Fruit fly (Drosophila melanogaster) whole organism, prepupa: Measurements from ENCODE around the gene Nop56.

Experiments
- CG11762 ChIP-seq: fragments of 200-800 bp; sonication (Bioruptor generic); optimal IDR thresholded peaks from 3 replicates; lab custom pipeline; 2016; ENCODE audit warnings: missing biosample characterization, missing genetic modification characterization; ENCODE audit not compliant: insufficient read depth
- CG1621 ChIP-seq: fragments of 200-800 bp; sonication (Bioruptor generic); optimal IDR thresholded peaks from 3 replicates; lab custom pipeline; 2018; ENCODE audit warnings: missing biosample characterization, mild to moderate bottlenecking, missing genetic modification characterization
- CG16779 ChIP-seq: fragments of 200-800 bp; sonication (Bioruptor generic); optimal IDR thresholded peaks from 3 replicates; lab custom pipeline; 2017; ENCODE audit warnings: missing biosample characterization, mild to moderate bottlenecking, missing genetic modification characterization
- CG4318 ChIP-seq: fragments of 200-800 bp; sonication (Bioruptor generic); optimal IDR thresholded peaks from 3 replicates; lab custom pipeline; 2017; ENCODE audit warnings: missing biosample characterization, mild to moderate bottlenecking, missing genetic modification characterization
- CG6854 ChIP-seq: fragments of 200-800 bp; sonication (Bioruptor generic); optimal IDR thresholded peaks from 2 replicates; lab custom pipeline; 2017; ENCODE audit warnings: missing biosample characterization, mild to moderate bottlenecking, missing genetic modification characterization
- CG9139 ChIP-seq: fragments of 200-800 bp; sonication (Bioruptor generic); optimal IDR thresholded peaks from 3 replicates; lab custom pipeline; 2017; ENCODE audit warnings: missing biosample characterization, mild to moderate bottlenecking, missing genetic modification characterization
- Sox102F ChIP-seq: fragments of 200-800 bp; sonication (Bioruptor generic); optimal IDR thresholded peaks from 2 replicates; lab custom pipeline; 2016; ENCODE audit warnings: missing biosample characterization, mild to moderate bottlenecking, missing genetic modification characterization
- cyc ChIP-seq: fragments of 200-800 bp; sonication (Bioruptor generic); optimal IDR thresholded peaks from 3 replicates; lab custom pipeline; 2016; ENCODE audit warnings: missing biosample characterization, missing genetic modification characterization
- net ChIP-seq: fragments of 200-800 bp; sonication (Bioruptor generic); optimal IDR thresholded peaks from 3 replicates; lab custom pipeline; 2016; ENCODE audit warnings: missing biosample characterization, missing genetic modification characterization
- svp ChIP-seq: fragments of 200-800 bp; sonication (Bioruptor generic); peaks from one replicate; lab custom pipeline; 2016; ENCODE audit warnings: missing biosample characterization, missing genetic modification characterization

- no peak for TF ChIP-seq CG11762
- TF ChIP-seq cyc: no peak
- no peak for TF ChIP-seq CG4318 (GFP tag; lab: Kevin White, UChicago)
- TF ChIP-seq Sox102F (GFP tag; lab: Kevin White, UChicago): no peak
- TF ChIP-seq net (GFP tag; lab: Kevin White, UChicago): no peak
- TF ChIP-seq CG1621 (tag; lab: Kevin White, UChicago): no peak
- TF ChIP-seq CG6854 (GFP tag; lab: Kevin White, UChicago): no peak
- no peak for TF ChIP-seq svp
- no peak for TF ChIP-seq CG16779 (tag; lab: Kevin White, UChicago)
- no peak for TF ChIP-seq CG9139 (GFP tag; lab: Kevin White, UChicago)
These were observed 48.3 kb downstream of the Nop56 start, which contains the start of gene CG7069 for dm6 chr3R:22372535-22372934.
